Worm (Caenorhabditis elegans): ENCODE results near the gene dmd-7.

DNA sequence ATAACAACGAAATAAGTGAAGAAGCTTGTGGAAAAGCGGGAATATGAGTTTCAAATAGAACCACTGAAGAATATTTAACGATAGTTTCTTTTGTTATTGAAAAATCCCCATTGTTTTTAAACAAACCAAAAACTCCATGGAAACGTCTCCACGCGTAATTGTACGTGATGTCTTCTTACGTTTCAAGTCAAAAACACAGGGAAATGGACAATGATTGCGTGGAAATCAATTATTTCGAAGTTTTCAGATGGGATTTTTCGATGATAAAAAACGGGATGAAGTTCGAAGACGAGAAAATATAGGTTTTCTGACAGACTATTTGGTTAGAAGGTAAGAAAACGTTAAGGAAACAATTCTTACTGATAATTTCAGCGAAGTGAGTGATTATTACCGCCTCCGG lies 34.4 kb downstream of the dmd-7 start, which contains the start of the genes K12B6.4 and spe-49:
- no peak for TF ChIP-seq ama-1 (optimal IDR thresholded peaks at IDR 0.05)
- no peak for TF ChIP-seq ceh-45 (GFP tag; IDR thresholded peaks at IDR 0.05)
- TF ChIP-seq dmd-4 (tag; optimal IDR thresholded peaks at IDR 0.05; ENCODE audit: borderline replicate concordance) = no peak
- TF ChIP-seq tbx-2 (tag; optimal IDR thresholded peaks at IDR 0.05) = no peak
- TF ChIP-seq madf-2 (tag; optimal IDR thresholded peaks at IDR 0.05) = no peak

Data from whole organism, late embryonic.